Worm (Caenorhabditis elegans): Measurements from ENCODE around the gene irld-1.

- TF ChIP-seq nhr-11 (tag; optimal IDR thresholded peaks at IDR 0.05) (no peak), ceh-18 (tag; optimal IDR thresholded peaks at IDR 0.05) (no peak), pha-4 (tag; optimal IDR thresholded peaks at IDR 0.05) (no peak), hlh-13 (GFP tag; optimal IDR thresholded peaks at IDR 0.05) (no peak), pag-3 (tag; optimal IDR thresholded peaks at IDR 0.05; ENCODE audit: borderline replicate concordance) (no peak), eyg-1 (tag; optimal IDR thresholded peaks at IDR 0.05) (no peak)
These were observed 29.9 kb downstream of the irld-1 start, which contains the start of gene F32D1.11 for ce11 chrV:4366440-4366839.
